Worm (Caenorhabditis elegans) whole organism, young adult: ENCODE data around the gene F02C12.1.
"Not testable (repeated sequence)": the region's sequence is repeated elsewhere in the genome, so short reads cannot be mapped to it uniquely, and the experiment has no call there.

Source experiments
- B0019.2 ChIP-seq: fragments of 200-800 bp; sonication (Bioruptor generic); conservative IDR thresholded peaks from 2 replicates; pipeline ENCODE4 v1.3.6; 2022; ENCODE audit warnings: missing genetic modification reagents, missing genetic modification characterization, missing compliant biosample characterization
- B0261.1 ChIP-seq: sonication (generic microtip); optimal IDR thresholded peaks from 2 replicates; lab custom pipeline; 2016; ENCODE audit warnings: mild to moderate bottlenecking, missing genetic modification characterization, moderate library complexity, missing compliant biosample characterization
- B0336.3 ChIP-seq: fragments of 200-800 bp; sonication (Bioruptor generic); IDR thresholded peaks from 2 replicates; pipeline ENCODE4 v1.3.6; 2022; ENCODE audit warnings: missing genetic modification characterization, missing compliant biosample characterization
- D2030.7 ChIP-seq: fragments of 200-800 bp; sonication (Bioruptor generic); IDR thresholded peaks from 2 replicates; pipeline ENCODE4 v1.3.6; 2022; ENCODE audit warnings: missing genetic modification reagents, missing genetic modification characterization, missing compliant biosample characterization
- K12H6.12 ChIP-seq: fragments of 200-800 bp; sonication (Bioruptor generic); optimal IDR thresholded peaks from 2 replicates; lab custom pipeline; 2018; ENCODE audit warnings: mild to moderate bottlenecking, missing genetic modification characterization, missing compliant biosample characterization
- Y56A3A.18 ChIP-seq: fragments of 200-800 bp; sonication (Bioruptor generic); IDR thresholded peaks from 2 replicates; pipeline ENCODE4 v1.3.6; 2022; ENCODE audit warnings: missing genetic modification reagents, missing genetic modification characterization, missing compliant biosample characterization
- ama-1 ChIP-seq, 3 experiments: fragments of 150-350 bp in 1 of 3; sonication (generic microtip) in 2 of 3; optimal IDR thresholded peaks; 2 replicates each; lab custom pipeline; 2014 to 2018; ENCODE audit warnings: missing biosample characterization in 2 of 3, missing genetic modification characterization in 2 of 3, missing genetic modification reagents in 2 of 3
- atf-7 ChIP-seq: sonication (generic microtip); optimal IDR thresholded peaks from 2 replicates; lab custom pipeline; 2017; ENCODE audit warnings: mild to moderate bottlenecking, missing genetic modification characterization, missing compliant biosample characterization
- bed-1 ChIP-seq: fragments of 200-800 bp; sonication (Bioruptor generic); IDR thresholded peaks from 2 replicates; pipeline ENCODE4 v1.3.6; 2022; ENCODE audit warnings: missing genetic modification reagents, missing genetic modification characterization, missing compliant biosample characterization
- cebp-1 ChIP-seq, 2 experiments: fragments of 200-800 bp in 1 of 2; sonication (Bioruptor generic) in 1 of 2; sonication (generic microtip) in 1 of 2; IDR thresholded peaks in 1 of 2; optimal IDR thresholded peaks in 1 of 2; 2 replicates each; pipeline versions ENCODE4 v1.3.6 to Lab custom; 2017 to 2022; ENCODE audit warnings: missing compliant biosample characterization in 2 of 2, missing genetic modification characterization in 2 of 2, mild to moderate bottlenecking in 1 of 2, missing genetic modification reagents in 1 of 2, moderate library complexity in 1 of 2
- ceh-40 ChIP-seq: fragments of 200-800 bp; sonication (Bioruptor generic); IDR thresholded peaks from 2 replicates; pipeline ENCODE4 v1.3.6; 2022; ENCODE audit warnings: missing genetic modification characterization, missing compliant biosample characterization
- ceh-58 ChIP-seq: fragments of 200-800 bp; sonication (Bioruptor generic); IDR thresholded peaks from 2 replicates; pipeline ENCODE4 v1.3.6; 2022; ENCODE audit warnings: missing genetic modification characterization, missing compliant biosample characterization
- die-1 ChIP-seq: sonication (generic microtip); optimal IDR thresholded peaks from 2 replicates; lab custom pipeline; 2016; ENCODE audit warnings: missing genotype, mild to moderate bottlenecking, missing genetic modification characterization, missing compliant biosample characterization
- dpff-1 ChIP-seq: sonication (generic microtip); optimal IDR thresholded peaks from 2 replicates; lab custom pipeline; 2017; ENCODE audit warnings: mild to moderate bottlenecking, missing genetic modification characterization, missing compliant biosample characterization
- dpl-1 ChIP-seq: fragments of 150-350 bp; optimal IDR thresholded peaks from 2 replicates; lab custom pipeline; 2014; ENCODE audit warnings: missing biosample characterization, missing genetic modification reagents, missing genetic modification characterization
- egl-44 ChIP-seq: fragments of 200-800 bp; sonication (Bioruptor generic); IDR thresholded peaks from 2 replicates; pipeline ENCODE4 v1.3.6; 2022; ENCODE audit warnings: missing genetic modification reagents, missing genetic modification characterization, missing compliant biosample characterization
- fkh-3 ChIP-seq: sonication (generic microtip); optimal IDR thresholded peaks from 2 replicates; lab custom pipeline; 2016; ENCODE audit warnings: mild to moderate bottlenecking, missing genetic modification characterization, missing compliant biosample characterization
- him-1 ChIP-seq: sonication (generic microtip); optimal IDR thresholded peaks from 2 replicates; lab custom pipeline; 2016; ENCODE audit warnings: missing genotype, missing genetic modification reagents, missing genetic modification characterization, missing compliant biosample characterization
- hrde-1 ChIP-seq: sonication (generic microtip); optimal IDR thresholded peaks from 2 replicates; lab custom pipeline; 2016; ENCODE audit warnings: missing genetic modification characterization, mild to moderate bottlenecking, missing compliant biosample characterization, moderate library complexity, missing genotype, missing genetic modification reagents, borderline replicate concordance
- let-607 ChIP-seq, 2 experiments: fragments of 200-800 bp in 1 of 2; sonication (Bioruptor generic) in 1 of 2; sonication (generic microtip) in 1 of 2; optimal IDR thresholded peaks; 2 replicates each; lab custom pipeline; 2016 to 2018; ENCODE audit warnings: mild to moderate bottlenecking in 2 of 2, missing compliant biosample characterization in 2 of 2, missing genetic modification characterization in 2 of 2, moderate library complexity in 2 of 2, missing genotype in 1 of 2
- lin-26 ChIP-seq: fragments of 200-800 bp; sonication (Bioruptor generic); IDR thresholded peaks from 2 replicates; pipeline ENCODE4 v1.3.6; 2022; ENCODE audit warnings: missing genetic modification reagents, missing genetic modification characterization, missing compliant biosample characterization
- lin-40 ChIP-seq: sonication (generic microtip); optimal IDR thresholded peaks from 2 replicates; lab custom pipeline; 2016; ENCODE audit warnings: missing genetic modification characterization, mild to moderate bottlenecking, missing compliant biosample characterization, missing genotype, missing genetic modification reagents
- madf-3 ChIP-seq: fragments of 200-800 bp; sonication (Bioruptor generic); IDR thresholded peaks from 2 replicates; pipeline ENCODE4 v1.3.6; 2022; ENCODE audit warnings: missing genetic modification reagents, missing genetic modification characterization, missing compliant biosample characterization
- nfya-1 ChIP-seq: sonication (generic microtip); optimal IDR thresholded peaks from 2 replicates; lab custom pipeline; 2017; ENCODE audit warnings: antibody characterized with exemption, missing compliant biosample characterization, missing genetic modification characterization, borderline replicate concordance; ENCODE audit not compliant: insufficient read depth
- nhr-27 ChIP-seq: fragments of 200-800 bp; sonication (Bioruptor generic); optimal IDR thresholded peaks from 2 replicates; lab custom pipeline; 2018; ENCODE audit warnings: mild to moderate bottlenecking, missing genetic modification characterization, moderate library complexity, missing compliant biosample characterization
- pbrm-1 ChIP-seq: fragments of 200-800 bp; sonication (Bioruptor generic); IDR thresholded peaks from 2 replicates; pipeline ENCODE4 v1.3.6; 2022; ENCODE audit warnings: missing genetic modification reagents, missing genetic modification characterization, missing compliant biosample characterization
- rpc-1 ChIP-seq, 2 experiments: fragments of 150-350 bp in 1 of 2; sonication (generic microtip) in 1 of 2; optimal IDR thresholded peaks; 2 replicates each; lab custom pipeline; 2014 to 2018; ENCODE audit warnings: missing biosample characterization in 1 of 2, missing genetic modification characterization in 1 of 2, missing genetic modification reagents in 1 of 2, missing genotype in 1 of 2
- sea-2 ChIP-seq: fragments of 200-800 bp; sonication (Bioruptor generic); IDR thresholded peaks from 2 replicates; pipeline ENCODE4 v1.3.6; 2022; ENCODE audit warnings: missing genetic modification characterization, missing compliant biosample characterization
- snpc-1.3 ChIP-seq: sonication (generic microtip); optimal IDR thresholded peaks from 2 replicates; lab custom pipeline; 2017; ENCODE audit warnings: missing genetic modification characterization, mild to moderate bottlenecking, missing compliant biosample characterization, antibody characterized with exemption, moderate library complexity, missing genotype, missing genetic modification reagents; ENCODE audit not compliant: insufficient read depth
- snpc-3.4 ChIP-seq: sonication (generic microtip); optimal IDR thresholded peaks from 2 replicates; lab custom pipeline; 2017; ENCODE audit warnings: missing genetic modification characterization, mild to moderate bottlenecking, missing compliant biosample characterization, antibody characterized with exemption, moderate library complexity, missing genotype, missing genetic modification reagents
- snpc-4 ChIP-seq, 5 experiments: fragments of 150-350 bp in 1 of 5; sonication (generic microtip) in 4 of 5; optimal IDR thresholded peaks; 2 replicates each; lab custom pipeline; 2014 to 2018; ENCODE audit warnings: missing genetic modification characterization in 5 of 5, missing biosample characterization in 3 of 5, antibody characterized with exemption in 2 of 5, mild to moderate bottlenecking in 2 of 5, missing compliant biosample characterization in 2 of 5, missing genotype in 2 of 5, moderate library complexity in 2 of 5, missing genetic modification reagents in 1 of 5
- somi-1 ChIP-seq: fragments of 200-800 bp; sonication (Bioruptor generic); optimal IDR thresholded peaks from 2 replicates; lab custom pipeline; 2018; ENCODE audit warnings: mild to moderate bottlenecking, missing genetic modification characterization, missing compliant biosample characterization
- sptf-2 ChIP-seq: fragments of 200-800 bp; sonication (Bioruptor generic); optimal IDR thresholded peaks from 2 replicates; lab custom pipeline; 2018; ENCODE audit warnings: mild to moderate bottlenecking, missing genetic modification characterization, missing compliant biosample characterization
- tbp1 ChIP-seq: fragments of 200-800 bp; sonication (Bioruptor generic); optimal IDR thresholded peaks from 2 replicates; lab custom pipeline; 2018; ENCODE audit warnings: mild to moderate bottlenecking, missing genetic modification characterization, missing compliant biosample characterization
- unc-130 ChIP-seq: sonication (generic microtip); optimal IDR thresholded peaks from 2 replicates; lab custom pipeline; 2016; ENCODE audit warnings: missing genetic modification reagents, missing genetic modification characterization, missing compliant biosample characterization
- ztf-25 ChIP-seq: fragments of 200-800 bp; sonication (Bioruptor generic); IDR thresholded peaks from 2 replicates; pipeline ENCODE4 v1.3.6; 2022; ENCODE audit warnings: missing genetic modification reagents, missing genetic modification characterization, missing compliant biosample characterization
- ztf-3 ChIP-seq: fragments of 200-800 bp; sonication (Bioruptor generic); optimal IDR thresholded peaks from 2 replicates; lab custom pipeline; 2018; ENCODE audit warnings: mild to moderate bottlenecking, missing genetic modification characterization, missing compliant biosample characterization

The F02C12.1 gene

DNA sequence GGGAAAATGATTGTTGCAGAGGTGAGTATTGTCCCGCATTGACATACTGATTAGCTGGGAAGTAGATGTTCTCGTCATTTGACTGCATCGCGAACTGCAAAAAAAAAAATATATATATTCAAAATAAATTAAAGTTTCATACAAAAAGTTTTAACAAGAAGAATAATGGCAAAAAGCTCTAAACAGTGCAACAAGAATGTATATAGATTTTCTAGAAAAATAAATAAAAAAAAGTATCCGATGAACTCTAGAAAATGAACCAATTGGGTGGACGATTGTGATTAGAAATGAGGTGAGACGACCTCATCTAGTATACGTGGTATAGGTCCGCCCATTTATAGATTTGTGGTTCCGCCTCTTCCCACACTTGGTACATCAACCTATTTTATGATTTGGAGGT is 26.9 kb downstream of the F02C12.1 start, which contains the start of gene fkh-4:
TSS of gene fkh-4 (minus strand) at position 101 of the 400 bp plus-strand sequence.
- TF ChIP-seq let-607 (tag; optimal IDR thresholded peaks at IDR 0.05; lab: Kevin White, UChicago); unc-130 (GFP tag; lab: Kevin White, UChicago); fkh-3 (tag; lab: Kevin White, UChicago): not testable (repeated sequence)

DNA sequence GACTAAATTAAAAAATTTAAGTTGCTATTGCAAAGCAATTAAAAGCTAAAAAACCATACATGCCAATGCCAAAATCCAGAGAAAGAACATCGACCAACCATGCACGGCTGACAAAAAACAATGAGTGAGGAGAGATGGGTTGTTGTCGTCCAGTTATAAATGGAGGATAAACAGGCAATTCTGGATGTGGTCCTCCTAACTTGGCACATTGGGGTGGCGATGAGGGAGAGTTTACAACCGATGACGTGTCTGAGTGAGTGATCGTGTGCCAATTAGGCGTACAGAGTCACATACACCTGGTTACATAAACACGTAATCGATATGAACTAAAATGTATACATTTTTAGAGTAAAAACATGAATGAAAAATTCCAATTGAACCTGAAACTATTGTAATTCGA is 29.5 kb downstream of the F02C12.1 start, which contains the start of gene C29F7.10:
TSS of gene C29F7.10 (minus strand) at position 101 of the 400 bp plus-strand sequence.
- TF ChIP-seq lin-26, lin-40, nfya-1: not testable (repeated sequence)

DNA sequence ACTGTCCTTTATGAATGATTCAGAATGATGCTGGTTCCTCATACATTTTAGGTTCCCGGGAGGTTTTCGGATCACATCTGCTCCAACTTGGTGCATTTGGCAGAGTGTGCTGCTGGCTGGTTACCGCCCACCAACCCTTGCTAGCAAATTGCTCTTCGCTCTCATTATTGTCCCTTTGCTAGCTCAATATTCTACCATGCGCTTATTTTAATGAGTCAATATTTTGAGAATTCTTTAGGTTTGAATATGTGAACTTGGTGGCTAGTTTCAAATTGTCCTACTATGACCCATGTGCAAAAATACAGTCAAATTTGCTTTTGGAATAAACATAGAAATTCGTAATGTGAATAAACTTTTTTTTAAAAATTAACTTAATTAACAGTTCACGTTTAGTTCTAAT is 33.2 kb downstream of the F02C12.1 start:
- TF ChIP-seq ceh-40 = no peak
- no peak for TF ChIP-seq ztf-25
- no peak for TF ChIP-seq egl-44 (GFP tag; lab: Robert Waterston, UW)
- no peak for TF ChIP-seq bed-1 (GFP tag; lab: Robert Waterston, UW)
- no peak for TF ChIP-seq rpc-1 (optimal IDR thresholded peaks at IDR 0.05; lab: Kevin White, UChicago)
- TF ChIP-seq rpc-1 (tag; optimal IDR thresholded peaks at IDR 0.05; lab: Kevin White, UChicago) = no peak
- no peak for TF ChIP-seq hrde-1 (tag; lab: Kevin White, UChicago)
- no peak for TF ChIP-seq nfya-1
- no peak for TF ChIP-seq sptf-2 (GFP tag; lab: Kevin White, UChicago)
- TF ChIP-seq Y56A3A.18 (GFP tag; lab: Robert Waterston, UW) = no peak
- TF ChIP-seq madf-3 = no peak
- TF ChIP-seq dpl-1 (GFP tag; lab: Kevin White, UChicago) = no peak
- no peak for TF ChIP-seq B0261.1
- no peak for TF ChIP-seq pbrm-1 (GFP tag; lab: Robert Waterston, UW)
- no peak for TF ChIP-seq sea-2 (GFP tag; lab: Robert Waterston, UW)

DNA sequence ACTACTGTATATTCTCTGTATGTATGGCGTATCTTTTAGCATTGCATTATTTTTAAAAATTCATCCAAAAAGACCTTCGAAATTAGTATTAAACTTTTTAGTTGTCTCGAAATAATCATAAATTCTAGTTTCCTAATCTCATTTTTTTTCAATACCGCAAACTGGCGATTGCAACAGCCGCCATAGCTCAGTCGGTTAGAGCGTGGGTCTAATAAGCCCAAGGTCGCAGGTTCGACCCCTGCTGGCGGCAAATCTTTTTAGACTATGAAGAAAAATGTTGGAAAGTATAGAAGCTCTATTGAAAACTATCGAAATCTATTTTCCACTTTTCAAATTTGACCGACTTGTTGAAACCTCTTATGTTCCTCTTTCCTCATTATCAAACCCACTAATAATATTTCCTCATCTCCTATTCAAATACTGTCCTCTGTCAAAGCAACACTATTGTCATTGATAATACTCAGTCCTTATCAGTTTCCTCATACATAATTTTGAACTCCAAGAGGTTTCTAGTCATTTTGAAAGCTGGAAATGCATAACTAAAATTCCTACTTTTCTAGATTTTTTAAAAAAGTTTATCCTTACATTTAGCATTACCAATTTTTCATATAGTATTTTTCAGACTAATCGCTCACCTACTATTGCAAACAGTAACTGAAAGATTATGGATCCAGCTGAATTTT is 34.0 kb downstream of the F02C12.1 start, which contains the start of gene jmjd-3.3:
TSS of gene jmjd-3.3 (plus strand) at position 633 of the 683 bp plus-strand sequence.
- TF ChIP-seq cebp-1 (GFP tag; IDR thresholded peaks at IDR 0.05; lab: Robert Waterston, UW) = no peak
- no peak for TF ChIP-seq cebp-1 (tag; optimal IDR thresholded peaks at IDR 0.05; lab: Kevin White, UChicago)
- TF ChIP-seq him-1 (tag; lab: Kevin White, UChicago) = peak; percentile 2
- TF ChIP-seq pbrm-1 (GFP tag; lab: Robert Waterston, UW) = no peak
- peak; percentile 59 for TF ChIP-seq rpc-1 (optimal IDR thresholded peaks at IDR 0.05; lab: Kevin White, UChicago)
- TF ChIP-seq rpc-1 (tag; optimal IDR thresholded peaks at IDR 0.05; lab: Kevin White, UChicago) = peak; percentile 82
- no peak for TF ChIP-seq B0019.2 (GFP tag; lab: Robert Waterston, UW)
- peak; percentile 58; the same call in 1 of the 2 replicates for TF ChIP-seq D2030.7 (GFP tag; lab: Robert Waterston, UW)
- TF ChIP-seq snpc-3.4 (tag; lab: Kevin White, UChicago) = peak; percentile 35
- no peak for TF ChIP-seq nhr-27
- no peak for TF ChIP-seq let-607 (tag; optimal IDR thresholded peaks at IDR 0.05; lab: Kevin White, UChicago)
- no peak for TF ChIP-seq somi-1
- no peak for TF ChIP-seq snpc-4 (GFP tag; optimal IDR thresholded peaks at IDR 0.05; lab: Kevin White, UChicago)
- TF ChIP-seq snpc-4 (tag; optimal IDR thresholded peaks at IDR 0.05; lab: Kevin White, UChicago) = peak in 1 of 4 experiments; percentile 47
- peak; percentile 20 for TF ChIP-seq die-1 (tag; lab: Kevin White, UChicago)
- TF ChIP-seq B0261.1 = peak; percentile 61
- no peak for TF ChIP-seq atf-7 (tag; lab: Kevin White, UChicago)
- TF ChIP-seq snpc-1.3 (tag; lab: Kevin White, UChicago) = peak; percentile 22
- no peak for TF ChIP-seq K12H6.12
- peak; percentile 81 for TF ChIP-seq tbp1
- TF ChIP-seq B0336.3 = no peak
- no peak for TF ChIP-seq ztf-3
- no peak for TF ChIP-seq dpff-1 (tag; lab: Kevin White, UChicago)
- TF ChIP-seq ceh-58 = no peak
- peak; percentile 44; the same call in 1 of the 2 replicates for TF ChIP-seq lin-26
- TF ChIP-seq ama-1 (optimal IDR thresholded peaks at IDR 0.05; lab: Kevin White, UChicago) = no peak
- TF ChIP-seq ama-1 (GFP tag; optimal IDR thresholded peaks at IDR 0.05; lab: Kevin White, UChicago) = peak in 1 of 2 experiments; percentile 26
